Fruit fly (Drosophila melanogaster) S2 (cell line): ENCODE measurements around the gene Syn.

Experiments
- CG8478 ChIP-seq: fragments of >200 bp; optimal IDR thresholded peaks from 2 replicates; lab custom pipeline; 2018
- CTCF ChIP-seq, 2 experiments: fragments of >200 bp; optimal IDR thresholded peaks; 2 replicates each; lab custom pipeline; 2018

The Syn gene

dm6 chr3R:10227990-10228389 is 37.5 kb downstream of the Syn start:
- TF ChIP-seq CG8478 (lab: Kevin White, UChicago) (no peak), CTCF (optimal IDR thresholded peaks at IDR 0.05; lab: Kevin White, UChicago) (no peak)

dm6 chr3R:10251218-10251617 is 60.7 kb downstream of the Syn start, which contains the start of gene CG3999:
Gene CG3999 (plus strand): TSS chr3R:10251518.
- TF ChIP-seq CG8478 (lab: Kevin White, UChicago) = no peak
- no peak for TF ChIP-seq CTCF (optimal IDR thresholded peaks at IDR 0.05; lab: Kevin White, UChicago)

- TF ChIP-seq CTCF (optimal IDR thresholded peaks at IDR 0.05; lab: Kevin White, UChicago) = no peak
- TF ChIP-seq CG8478 (lab: Kevin White, UChicago) = no peak
These were observed 61.4 kb downstream of the Syn start for dm6 chr3R:10251846-10252245.

- TF ChIP-seq CTCF (optimal IDR thresholded peaks at IDR 0.05; lab: Kevin White, UChicago) (no peak), CG8478 (lab: Kevin White, UChicago) (no peak)
These were observed 71.3 kb downstream of the Syn start, which contains the start of the genes Sirt6 and pont for dm6 chr3R:10261800-10262199. Gene Sirt6 (minus strand): TSS chr3R:10261849. Gene pont (plus strand): TSS chr3R:10262123.

dm6 chr3R:10263972-10264536 is 73.6 kb downstream of the Syn start, which contains the start of gene Nuak:
Gene Nuak (plus strand): TSS chr3R:10264306.
- TF ChIP-seq CG8478 (lab: Kevin White, UChicago) (no peak), CTCF (optimal IDR thresholded peaks at IDR 0.05; lab: Kevin White, UChicago) (no peak)

dm6 chr3R:10264601-10265421 is 74.3 kb downstream of the Syn start:
- no peak for TF ChIP-seq CG8478 (lab: Kevin White, UChicago)
- TF ChIP-seq CTCF (optimal IDR thresholded peaks at IDR 0.05; lab: Kevin White, UChicago) = no peak

DNA sequence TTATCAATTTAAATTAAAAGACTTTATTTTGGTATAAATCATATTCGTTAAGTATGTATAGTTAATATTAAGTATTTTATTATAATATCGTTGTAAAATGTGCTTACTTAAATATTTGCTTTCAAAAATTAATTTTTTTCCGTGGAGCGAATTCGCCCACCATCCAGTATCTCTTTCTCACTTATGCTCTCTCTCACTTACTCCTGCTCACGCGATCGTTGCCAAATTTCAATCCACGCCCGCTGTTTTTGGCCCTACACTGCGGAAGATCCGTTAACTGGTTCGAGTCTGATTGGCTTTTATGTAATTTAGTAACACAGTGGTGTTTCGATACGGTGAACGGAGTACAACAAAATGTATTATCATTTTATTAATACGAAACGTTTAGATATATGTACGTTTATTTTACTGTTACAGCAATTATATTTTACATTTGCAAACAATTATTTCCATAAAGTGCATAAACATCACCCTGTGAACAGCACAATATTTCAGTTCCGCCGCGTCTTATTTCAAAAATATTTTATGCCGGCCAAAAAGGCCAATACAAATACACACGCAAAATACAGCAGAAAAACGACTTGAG is 75.2 kb downstream of the Syn start:
- no peak for TF ChIP-seq CTCF (optimal IDR thresholded peaks at IDR 0.05; lab: Kevin White, UChicago)

dm6 chr3R:10266624-10267492 is 76.4 kb downstream of the Syn start:
- TF ChIP-seq CG8478 (lab: Kevin White, UChicago) = no peak
- no peak for TF ChIP-seq CTCF (optimal IDR thresholded peaks at IDR 0.05; lab: Kevin White, UChicago)

dm6 chr3R:10268101-10268864 is 77.8 kb downstream of the Syn start:
- TF ChIP-seq CTCF (optimal IDR thresholded peaks at IDR 0.05; lab: Kevin White, UChicago) (peak; percentile 83 to 89), CG8478 (lab: Kevin White, UChicago) (no peak)

DNA sequence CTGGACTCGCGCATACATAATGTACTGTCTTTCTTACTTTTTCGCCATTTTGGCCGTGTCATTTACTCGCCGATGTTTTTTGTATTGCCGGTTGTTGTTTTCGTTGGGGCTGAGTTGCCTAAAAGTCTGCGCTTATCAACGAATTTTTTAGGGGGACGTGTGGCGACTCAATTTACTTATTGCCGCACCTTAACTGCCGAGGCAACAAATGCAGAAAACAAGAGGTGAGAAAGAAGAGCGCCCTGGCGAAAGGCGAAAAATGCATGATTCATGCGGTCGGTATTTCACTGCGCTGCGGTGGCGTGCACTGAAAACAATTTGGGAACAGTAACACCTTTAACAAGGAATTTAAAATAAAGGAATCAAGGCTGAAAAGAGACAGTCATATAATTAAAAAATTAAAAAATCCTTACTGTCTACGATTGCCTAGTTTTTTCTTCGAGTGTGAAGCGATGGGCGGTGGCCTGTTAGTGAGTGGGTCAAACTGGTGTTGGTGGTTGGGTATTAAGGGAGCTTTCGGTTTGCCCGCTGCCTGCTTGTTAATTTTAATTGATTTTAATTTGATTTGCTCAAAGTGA is 78.5 kb downstream of the Syn start:
- TF ChIP-seq CG8478 (lab: Kevin White, UChicago) (no peak), CTCF (optimal IDR thresholded peaks at IDR 0.05; lab: Kevin White, UChicago) (no peak)

- TF ChIP-seq CTCF (optimal IDR thresholded peaks at IDR 0.05; lab: Kevin White, UChicago) (no peak), CG8478 (lab: Kevin White, UChicago) (no peak)
These were observed 79.5 kb downstream of the Syn start for dm6 chr3R:10269921-10270431.
